Worm (Caenorhabditis elegans): ENCODE data around the gene T23F2.5.
A peak's percentile ranks its signal among the peaks of the same experiment; 100 is the strongest.

Gene T23F2.5

DNA sequence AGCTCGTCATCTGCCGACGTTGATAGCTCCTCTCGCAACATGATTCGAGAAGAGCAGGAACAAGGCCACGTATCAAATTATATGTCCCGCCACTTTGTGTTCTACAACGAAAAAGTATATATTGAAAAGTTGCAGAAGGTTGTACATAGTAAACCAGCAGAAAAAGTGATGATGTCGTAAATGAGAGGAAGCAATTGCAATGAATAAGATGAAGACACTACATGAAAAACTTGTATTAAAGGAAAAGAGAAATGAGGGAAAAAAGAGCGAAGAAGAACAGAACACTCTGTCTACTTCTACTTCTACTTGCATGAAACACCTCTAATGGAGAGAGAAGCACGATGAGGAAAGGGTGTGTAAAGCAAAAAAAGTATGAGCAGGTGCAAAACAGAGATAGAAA is 11.8 kb downstream of the T23F2.5 start, which contains the start of gene T23F2.2:
Gene T23F2.2 (minus strand): TSS at position 101 of the 400 bp plus-strand sequence.
- TF ChIP-seq unc-55 (GFP tag; optimal IDR thresholded peaks at IDR 0.05) (peak; percentile 42), nhr-10 (tag; optimal IDR thresholded peaks at IDR 0.05) (no peak)

DNA sequence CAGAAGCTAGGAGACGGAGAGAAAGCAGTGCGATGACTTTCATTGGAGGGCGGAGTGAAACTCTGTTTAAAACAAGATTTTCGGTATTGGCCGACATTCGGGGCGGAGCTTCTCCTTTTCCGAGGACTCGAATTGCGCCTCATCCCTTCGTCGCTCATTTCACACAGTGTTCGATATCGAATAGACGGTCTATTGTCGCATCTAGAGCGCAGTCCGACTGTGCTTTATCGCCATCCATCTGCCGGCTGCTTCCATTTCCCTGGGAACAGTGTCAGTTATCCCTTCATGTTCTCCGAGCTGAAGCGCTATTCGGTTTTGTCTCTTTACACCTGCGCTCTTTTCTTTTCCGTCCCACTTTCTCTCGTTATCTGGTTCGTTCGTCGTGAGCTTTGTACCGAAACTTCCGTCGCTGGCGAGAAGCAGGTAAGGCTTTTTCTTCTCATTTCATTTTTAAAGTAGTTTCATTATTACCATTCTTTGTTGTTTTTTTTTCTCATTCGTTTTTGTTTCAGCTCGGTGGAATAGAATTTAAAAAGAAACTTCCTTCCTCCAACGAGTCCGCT is 24.1 kb downstream of the T23F2.5 start, which contains the start of the genes bus-8A and bus-8B:
Gene bus-8A (plus strand): TSS at position 96 of the 563 bp plus-strand sequence.
Gene bus-8B (plus strand): TSS at position 513 of the 563 bp plus-strand sequence.
- TF ChIP-seq sem-4 (tag; optimal IDR thresholded peaks at IDR 0.05) = no peak
- TF ChIP-seq nhr-237 (tag; optimal IDR thresholded peaks at IDR 0.05) = no peak
- TF ChIP-seq snpc-4 (tag; optimal IDR thresholded peaks at IDR 0.05) = no peak
- no peak for TF ChIP-seq unc-55 (GFP tag; optimal IDR thresholded peaks at IDR 0.05)
- no peak for TF ChIP-seq egl-27 (tag; optimal IDR thresholded peaks at IDR 0.05)
- TF ChIP-seq elt-3 (tag; optimal IDR thresholded peaks at IDR 0.05) = no peak
- TF ChIP-seq dmd-4 (tag; optimal IDR thresholded peaks at IDR 0.05) = no peak
- no peak for TF ChIP-seq nhr-12 (tag; optimal IDR thresholded peaks at IDR 0.05)
- TF ChIP-seq lin-39 (tag; optimal IDR thresholded peaks at IDR 0.05) = no peak
- no peak for TF ChIP-seq Y55F3AM.14 (GFP tag; optimal IDR thresholded peaks at IDR 0.05)
- no peak for TF ChIP-seq ZK546.5 (tag; optimal IDR thresholded peaks at IDR 0.05)
- no peak for TF ChIP-seq lsy-2 (tag; optimal IDR thresholded peaks at IDR 0.05)

DNA sequence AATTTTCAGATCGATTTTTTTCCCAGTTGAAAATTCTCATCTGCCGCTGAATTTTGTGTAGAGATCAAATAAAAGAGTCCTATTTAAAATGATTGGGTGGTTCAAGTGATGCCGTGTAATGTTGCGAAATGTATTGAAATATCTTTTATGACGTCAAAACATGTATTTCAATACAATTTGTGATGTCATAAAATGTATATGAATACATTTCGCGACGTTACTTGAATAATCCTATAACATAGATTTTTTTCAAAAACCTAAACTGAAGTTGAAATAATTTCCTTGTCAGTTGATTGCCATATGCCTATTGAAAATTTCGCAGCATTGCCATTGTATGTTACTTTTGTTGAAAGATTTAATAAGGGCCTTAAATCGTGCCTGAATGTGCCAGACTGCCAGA is 27.4 kb downstream of the T23F2.5 start, which contains the start of gene F55D1.1:
Gene F55D1.1 (plus strand): TSS at position 301 of the 400 bp plus-strand sequence.
- no peak for TF ChIP-seq nhr-129 (tag; optimal IDR thresholded peaks at IDR 0.05)
- TF ChIP-seq dmd-4 (tag; optimal IDR thresholded peaks at IDR 0.05) = no peak

DNA sequence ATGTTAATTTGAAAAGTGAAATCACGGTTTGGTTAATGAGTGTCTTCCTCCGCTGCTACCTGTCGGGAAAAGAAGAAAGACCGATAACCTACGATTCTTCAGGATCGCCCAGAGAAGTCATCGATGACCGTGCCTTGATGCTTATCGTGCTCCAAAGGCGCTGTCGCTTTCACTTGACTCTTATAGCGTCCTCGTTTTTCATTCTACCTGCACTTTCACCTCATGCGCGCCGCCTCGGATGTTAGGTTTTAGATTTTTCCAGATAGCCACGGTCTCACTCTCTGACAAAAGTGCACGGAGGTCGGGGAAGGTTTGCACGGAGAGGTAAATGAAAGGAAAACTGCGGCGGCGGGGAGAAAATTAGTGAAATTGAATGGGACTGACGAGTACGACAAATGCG is 28.1 kb downstream of the T23F2.5 start:
- TF ChIP-seq dmd-4 (tag; optimal IDR thresholded peaks at IDR 0.05) = no peak
- no peak for TF ChIP-seq alr-1 (tag; optimal IDR thresholded peaks at IDR 0.05)
- TF ChIP-seq nhr-129 (tag; optimal IDR thresholded peaks at IDR 0.05) = no peak
- TF ChIP-seq sem-4 (tag; optimal IDR thresholded peaks at IDR 0.05) = no peak
- no peak for TF ChIP-seq nhr-6 (tag; optimal IDR thresholded peaks at IDR 0.05)
- TF ChIP-seq unc-62 (GFP tag; optimal IDR thresholded peaks at IDR 0.05) = no peak
- TF ChIP-seq gmeb-1 (tag; optimal IDR thresholded peaks at IDR 0.05) = no peak
- peak; percentile 42 for TF ChIP-seq blmp-1 (tag; optimal IDR thresholded peaks at IDR 0.05; ENCODE audit: insufficient read depth)
- no peak for TF ChIP-seq mab-5 (tag; optimal IDR thresholded peaks at IDR 0.05)
- peak; percentile 14 for TF ChIP-seq elt-1 (tag; optimal IDR thresholded peaks at IDR 0.05)
- TF ChIP-seq nhr-25 (tag; optimal IDR thresholded peaks at IDR 0.05) = no peak
- no peak for TF ChIP-seq ztf-4 (tag; optimal IDR thresholded peaks at IDR 0.05)
- TF ChIP-seq aly-2 (tag; optimal IDR thresholded peaks at IDR 0.05) = no peak

DNA sequence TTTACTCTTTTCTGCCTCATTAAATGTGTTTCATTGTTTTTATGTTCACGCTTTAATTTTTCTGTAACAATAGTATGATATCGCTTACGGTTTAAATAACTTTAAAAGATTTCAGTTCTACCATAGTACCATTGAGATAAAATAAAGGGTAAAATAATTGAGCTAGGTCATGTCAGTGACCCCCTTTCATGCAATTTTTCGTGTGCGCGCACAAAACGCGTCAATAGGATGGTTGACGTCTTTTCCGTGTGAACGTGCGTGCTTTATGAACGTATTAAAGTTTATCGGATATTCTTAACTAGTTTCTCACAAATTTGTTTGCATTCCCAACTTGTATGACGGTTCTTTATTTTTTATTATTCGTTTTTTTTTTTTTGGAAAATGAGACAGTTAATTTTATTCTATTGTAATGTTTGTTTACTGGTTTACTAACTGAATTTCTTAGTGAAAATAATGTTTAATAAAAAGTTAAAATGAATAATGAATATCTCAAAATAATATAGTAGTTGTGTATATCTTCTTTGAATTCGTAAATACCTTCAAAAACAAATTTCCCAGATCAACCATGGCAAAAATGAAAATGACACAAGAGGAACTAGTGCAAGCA is 30.9 kb downstream of the T23F2.5 start, which contains the start of gene C25F6.1:
Gene C25F6.1 (plus strand): TSS at position 557 of the 607 bp plus-strand sequence.
- TF ChIP-seq lin-13 (GFP tag; optimal IDR thresholded peaks at IDR 0.05) (no peak), ztf-4 (tag; optimal IDR thresholded peaks at IDR 0.05) (no peak), nhr-23 (tag; optimal IDR thresholded peaks at IDR 0.05) (no peak), unc-55 (GFP tag; optimal IDR thresholded peaks at IDR 0.05) (peak; percentile 53), lsy-2 (tag; optimal IDR thresholded peaks at IDR 0.05) (peak in 1 of 2 experiments; percentile 41), nhr-129 (tag; optimal IDR thresholded peaks at IDR 0.05) (peak; percentile 45), F13H6.1 (tag; optimal IDR thresholded peaks at IDR 0.05) (peak; percentile 18), sma-9 (GFP tag; optimal IDR thresholded peaks at IDR 0.05) (peak; percentile 8), sma-9 (tag; optimal IDR thresholded peaks at IDR 0.05) (no peak), gmeb-1 (tag; optimal IDR thresholded peaks at IDR 0.05) (no peak), snpc-4 (tag; optimal IDR thresholded peaks at IDR 0.05) (no peak), ama-1 (optimal IDR thresholded peaks at IDR 0.05) (no peak), nhr-25 (tag; optimal IDR thresholded peaks at IDR 0.05) (no peak), nhr-11 (tag; optimal IDR thresholded peaks at IDR 0.05) (no peak), lin-39 (tag; optimal IDR thresholded peaks at IDR 0.05) (no peak)

All from whole organism, L2 larva.